Worm (Caenorhabditis elegans) whole organism, L1 larva: ENCODE data around the gene dhgd-1.

Source experiments
- C34B4.2 ChIP-seq: sonication (generic microtip); optimal IDR thresholded peaks from 2 replicates; lab custom pipeline; 2017; ENCODE audit warnings: mild to moderate bottlenecking, missing genetic modification characterization, missing compliant biosample characterization
- dpl-1 ChIP-seq, 3 experiments: fragments of 150-350 bp in 2 of 3; sonication (generic microtip) in 1 of 3; optimal IDR thresholded peaks; 2 replicates each; lab custom pipeline; 2014 to 2017; ENCODE audit warnings: missing biosample characterization in 3 of 3, missing genetic modification characterization in 3 of 3, missing genetic modification reagents in 3 of 3

- no peak for TF ChIP-seq dpl-1 (GFP tag; optimal IDR thresholded peaks at IDR 0.05; lab: Kevin White, UChicago)
- TF ChIP-seq C34B4.2 (tag; lab: Kevin White, UChicago): no peak
Measured at ce11 chrII:11495806-11496205, 56.1 kb downstream of the dhgd-1 start.
